Fruit fly (Drosophila melanogaster): ENCODE data around the gene CG10973.

Gene CG10973

DNA sequence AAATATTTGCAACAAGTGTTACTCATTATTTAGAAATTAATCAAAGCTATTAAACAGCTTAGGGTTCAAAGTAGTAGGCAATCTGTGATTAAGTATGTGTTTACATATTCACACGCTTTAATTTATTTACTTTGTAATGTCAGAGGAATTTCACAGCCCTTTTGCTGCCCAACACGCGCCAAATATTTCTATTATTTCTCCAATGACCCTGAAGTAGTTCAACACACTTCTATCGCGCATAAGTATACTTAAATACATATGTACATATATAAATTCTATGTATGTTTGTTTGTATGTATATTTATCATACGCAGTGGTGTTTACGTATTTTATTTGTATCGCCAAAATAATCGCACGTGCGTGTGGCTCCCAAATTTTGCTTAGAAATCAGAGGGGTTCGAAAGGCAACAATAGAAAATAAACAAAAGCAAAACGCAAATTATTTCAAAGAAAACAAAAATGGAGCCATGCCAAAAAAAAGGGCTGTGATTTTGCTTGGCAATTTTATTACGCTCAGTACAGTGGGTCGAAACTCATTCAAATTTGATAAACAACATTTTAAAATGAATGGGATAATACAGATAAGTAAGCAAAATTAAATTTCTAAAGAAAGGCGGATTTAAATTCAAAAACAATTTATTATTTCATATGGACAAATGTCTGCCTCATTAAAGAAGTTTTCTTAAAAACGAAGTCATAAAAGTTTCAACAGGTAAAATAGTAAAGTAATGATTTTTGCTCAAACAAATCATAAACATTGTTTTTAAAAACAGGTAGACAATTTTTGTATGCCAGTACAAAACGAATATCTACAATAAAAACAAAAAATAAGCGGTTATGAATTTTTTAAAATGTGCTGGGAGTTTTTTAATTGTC lies 48.8 kb upstream of the CG10973 start (continued):
- TF ChIP-seq CG10565 (GFP tag; optimal IDR thresholded peaks at IDR 0.05) (no peak), gsb-n (tag; optimal IDR thresholded peaks at IDR 0.05) (no peak), CG4730 (GFP tag; IDR thresholded peaks at IDR 0.05) (no peak), dmrt99B (tag; optimal IDR thresholded peaks at IDR 0.05) (peak; percentile 54), zen (tag; optimal IDR thresholded peaks at IDR 0.05) (peak; percentile 3), tup (GFP tag; optimal IDR thresholded peaks at IDR 0.05) (no peak), CG18619 (GFP tag; optimal IDR thresholded peaks at IDR 0.05) (peak; percentile 80), CG6689 (GFP tag; IDR thresholded peaks at IDR 0.05) (0 out of 2 replicates have a peak, but pooled peaks have one; percentile 26), pum (GFP tag; optimal IDR thresholded peaks at IDR 0.05) (no peak), row (GFP tag; IDR thresholded peaks at IDR 0.05) (peak; percentile 60; the same call in 2 of the 3 replicates), CG12659 (GFP tag; optimal IDR thresholded peaks at IDR 0.05) (peak; percentile 45), dpn (GFP tag; optimal IDR thresholded peaks at IDR 0.05) (peak; percentile 24 to 83), HLH54F (GFP tag; optimal IDR thresholded peaks at IDR 0.05) (peak; percentile 54), D19B (GFP tag; optimal IDR thresholded peaks at IDR 0.05) (peak; percentile 32), Dfd (GFP tag; optimal IDR thresholded peaks at IDR 0.05) (peak in 1 of 2 experiments; percentile 44), B-H1 (GFP tag; IDR thresholded peaks at IDR 0.05) (peak; percentile 28; the same call in 1 of the 3 replicates), pzg (GFP tag; optimal IDR thresholded peaks at IDR 0.05) (no peak), Oli (tag; optimal IDR thresholded peaks at IDR 0.05) (peak; percentile 47), CG6254 (GFP tag; optimal IDR thresholded peaks at IDR 0.05) (no peak), HLH4C (GFP tag; IDR thresholded peaks at IDR 0.05; ENCODE audit: partially characterized antibody) (no peak), tll (GFP tag; optimal IDR thresholded peaks at IDR 0.05) (no peak), ap (GFP tag; IDR thresholded peaks at IDR 0.05) (no peak), CG15696 (tag; optimal IDR thresholded peaks at IDR 0.05) (no peak), Fer1 (GFP tag; optimal IDR thresholded peaks at IDR 0.05) (no peak), ham (GFP tag; IDR thresholded peaks at IDR 0.05) (no peak), CG12219 (GFP tag; optimal IDR thresholded peaks at IDR 0.05) (no peak), wdn (GFP tag; IDR thresholded peaks at IDR 0.05) (0 out of 2 replicates have a peak, but pooled peaks have one; percentile 16), grau (tag; optimal IDR thresholded peaks at IDR 0.05) (peak; percentile 69), MBD-R2 (GFP tag; IDR thresholded peaks at IDR 0.05) (peak; percentile 39), nau (GFP tag; optimal IDR thresholded peaks at IDR 0.05) (no peak), Hand (GFP tag; optimal IDR thresholded peaks at IDR 0.05) (peak; percentile 32), zfh2 (GFP tag; optimal IDR thresholded peaks at IDR 0.05) (peak; percentile 70), cwo (GFP tag; optimal IDR thresholded peaks at IDR 0.05) (peak; percentile 93), mld (GFP tag; IDR thresholded peaks at IDR 0.05; ENCODE audit: partially characterized antibody) (no peak), CG4854 (GFP tag; optimal IDR thresholded peaks at IDR 0.05) (no peak), Med (GFP tag) (no peak), E2f1 (GFP tag; IDR thresholded peaks at IDR 0.05) (no peak), CG31224 (GFP tag; IDR thresholded peaks at IDR 0.05) (peak; percentile 31; the same call in 1 of the 2 replicates), D (optimal IDR thresholded peaks at IDR 0.05) (no peak), D (GFP tag; optimal IDR thresholded peaks at IDR 0.05) (no peak), CG3407 (GFP tag; optimal IDR thresholded peaks at IDR 0.05) (no peak), CG4617 (GFP tag; optimal IDR thresholded peaks at IDR 0.05; ENCODE audit: borderline replicate concordance) (no peak), ind (GFP tag; optimal IDR thresholded peaks at IDR 0.05) (peak; percentile 14), Nf-YC (tag; optimal IDR thresholded peaks at IDR 0.05) (peak; percentile 33), CG32772 (GFP tag; IDR thresholded peaks at IDR 0.05) (no peak), CG18262 (tag; optimal IDR thresholded peaks at IDR 0.05) (peak; percentile 29), gce (GFP tag; IDR thresholded peaks at IDR 0.05) (no peak), CG7839 (tag; optimal IDR thresholded peaks at IDR 0.05) (peak; percentile 66)

Measured in whole organism, embryonic.